Fruit fly (Drosophila melanogaster) whole organism, embryonic: Measurements from ENCODE around the gene CG15414.

Experiments
- Aef1 ChIP-seq: fragments of 200-800 bp; sonication (Bioruptor generic); IDR thresholded peaks from 3 replicates; pipeline ENCODE4 v1.3.6; 2022; ENCODE audit warnings: missing biosample characterization, missing genetic modification characterization
- Atf6 ChIP-seq: fragments of 200-800 bp; sonication (Bioruptor generic); IDR thresholded peaks from 2 replicates; pipeline ENCODE4 v1.3.6; 2022; ENCODE audit warnings: missing biosample characterization, missing genetic modification characterization
- C15 ChIP-seq: fragments of 200-800 bp; sonication (Bioruptor generic); IDR thresholded peaks from 3 replicates; pipeline ENCODE4 v1.3.6; 2022; ENCODE audit warnings: missing biosample characterization, missing genetic modification characterization
- CG10209 ChIP-seq: fragments of 200-800 bp; sonication (Bioruptor generic); optimal IDR thresholded peaks from 3 replicates; lab custom pipeline; 2017; ENCODE audit warnings: missing biosample characterization, mild to moderate bottlenecking, missing genetic modification characterization, missing genetic modification reagents
- CG10267 ChIP-seq: fragments of 200-800 bp; sonication (Bioruptor generic); optimal IDR thresholded peaks from 2 replicates; lab custom pipeline; 2018; ENCODE audit warnings: missing biosample characterization, mild to moderate bottlenecking, missing genetic modification characterization, moderate library complexity
- CG10654 ChIP-seq: fragments of 200-800 bp; sonication (Bioruptor generic); optimal IDR thresholded peaks from 2 replicates; lab custom pipeline; 2016; ENCODE audit warnings: missing biosample characterization, missing genetic modification characterization
- CG10979 ChIP-seq: fragments of 200-800 bp; sonication (Bioruptor generic); optimal IDR thresholded peaks from 2 replicates; lab custom pipeline; 2018; ENCODE audit warnings: missing biosample characterization, mild to moderate bottlenecking, missing genetic modification characterization, moderate library complexity
- CG11695 ChIP-seq: fragments of 200-800 bp; sonication (Bioruptor generic); IDR thresholded peaks from 3 replicates; pipeline ENCODE4 v1.3.6; 2022; ENCODE audit warnings: missing biosample characterization, missing genetic modification characterization
- CG12391 ChIP-seq: fragments of 200-800 bp; sonication (Bioruptor generic); optimal IDR thresholded peaks from 3 replicates; lab custom pipeline; 2018; ENCODE audit warnings: missing biosample characterization, mild to moderate bottlenecking, missing genetic modification characterization, moderate library complexity
- CG12744 ChIP-seq: fragments of 200-800 bp; sonication (Bioruptor generic); optimal IDR thresholded peaks from 2 replicates; lab custom pipeline; 2016; ENCODE audit warnings: missing biosample characterization, missing genetic modification characterization
- CG13424 ChIP-seq: fragments of 200-800 bp; sonication (Bioruptor generic); optimal IDR thresholded peaks from 2 replicates; lab custom pipeline; 2019; ENCODE audit warnings: missing biosample characterization, mild to moderate bottlenecking, missing genetic modification characterization, moderate library complexity
- CG13775 ChIP-seq: fragments of 200-800 bp; sonication (Bioruptor generic); optimal IDR thresholded peaks from 3 replicates; lab custom pipeline; 2017; ENCODE audit warnings: missing biosample characterization, mild to moderate bottlenecking, missing genetic modification characterization
- CG13894 ChIP-seq: fragments of 200-800 bp; sonication (Bioruptor generic); optimal IDR thresholded peaks from 3 replicates; lab custom pipeline; 2018; ENCODE audit warnings: missing biosample characterization, mild to moderate bottlenecking, missing genetic modification characterization, moderate library complexity
- CG14014 ChIP-seq: fragments of 200-800 bp; sonication (Bioruptor generic); IDR thresholded peaks from 2 replicates; pipeline ENCODE4 v1.3.6; 2022; ENCODE audit warnings: missing biosample characterization, missing genetic modification characterization
- CG14441 ChIP-seq: fragments of 200-800 bp; sonication (Bioruptor generic); IDR thresholded peaks from 2 replicates; pipeline ENCODE4 v1.3.6; 2022; ENCODE audit warnings: missing biosample characterization, missing genetic modification characterization
- CG16863 ChIP-seq: fragments of 200-800 bp; sonication (Bioruptor generic); optimal IDR thresholded peaks from 3 replicates; lab custom pipeline; 2016; ENCODE audit warnings: missing biosample characterization, missing genetic modification characterization
- CG17328 ChIP-seq: fragments of 200-800 bp; sonication (Bioruptor generic); IDR thresholded peaks from 2 replicates; pipeline ENCODE4 v1.3.6; 2022; ENCODE audit warnings: missing biosample characterization, missing genetic modification characterization
- CG2120 ChIP-seq: fragments of 200-800 bp; sonication (Bioruptor generic); optimal IDR thresholded peaks from 3 replicates; lab custom pipeline; 2016; ENCODE audit warnings: missing biosample characterization, missing genetic modification characterization
- CG2199 ChIP-seq: fragments of 200-800 bp; sonication (Bioruptor generic); IDR thresholded peaks from 3 replicates; pipeline ENCODE4 v1.3.6; 2022; ENCODE audit warnings: missing biosample characterization, missing genetic modification characterization
- CG30431 ChIP-seq: fragments of 200-800 bp; sonication (Bioruptor generic); optimal IDR thresholded peaks from 2 replicates; lab custom pipeline; 2017; ENCODE audit warnings: missing biosample characterization, missing genetic modification characterization
- CG32532 ChIP-seq: fragments of 200-800 bp; sonication (Bioruptor generic); IDR thresholded peaks from 2 replicates; pipeline ENCODE4 v1.3.6; 2022; ENCODE audit warnings: missing biosample characterization, missing genetic modification characterization
- CG34376 ChIP-seq: fragments of 200-800 bp; sonication (Bioruptor generic); optimal IDR thresholded peaks from 2 replicates; lab custom pipeline; 2018; ENCODE audit warnings: missing biosample characterization, mild to moderate bottlenecking, missing genetic modification characterization
- CG4854 ChIP-seq: fragments of 200-800 bp; sonication (Bioruptor generic); optimal IDR thresholded peaks from 2 replicates; lab custom pipeline; 2016; ENCODE audit warnings: missing biosample characterization, missing genetic modification characterization, inconsistent platforms
- CG8290 ChIP-seq, 3 experiments: fragments of 200-800 bp; sonication (Bioruptor generic); optimal IDR thresholded peaks; 2 replicates each; lab custom pipeline; 2016 to 2019; ENCODE audit warnings: missing biosample characterization in 3 of 3, missing genetic modification characterization in 3 of 3, mild to moderate bottlenecking in 2 of 3, moderate library complexity in 1 of 3
- Camta ChIP-seq: fragments of 200-800 bp; sonication (Bioruptor generic); optimal IDR thresholded peaks from 2 replicates; lab custom pipeline; 2016; ENCODE audit warnings: missing biosample characterization, missing genetic modification characterization
- E2f2 ChIP-seq: fragments of 200-800 bp; sonication (Bioruptor generic); IDR thresholded peaks from 2 replicates; pipeline ENCODE4 v1.3.6; 2022; ENCODE audit warnings: missing biosample characterization, missing genetic modification characterization
- H15 ChIP-seq: fragments of 200-800 bp; sonication (Bioruptor generic); IDR thresholded peaks from 3 replicates; pipeline ENCODE4 v1.3.6; 2022; ENCODE audit warnings: missing biosample characterization, missing genetic modification characterization
- Mad ChIP-seq: fragments of 200-800 bp; sonication (Bioruptor generic); optimal IDR thresholded peaks from 2 replicates; lab custom pipeline; 2016; ENCODE audit warnings: missing biosample characterization, missing genetic modification characterization
- Neu2 ChIP-seq: fragments of 200-800 bp; sonication (Bioruptor generic); optimal IDR thresholded peaks from 3 replicates; lab custom pipeline; 2016; ENCODE audit warnings: missing biosample characterization, missing genetic modification characterization, borderline replicate concordance
- Nf-YA ChIP-seq: fragments of 200-800 bp; sonication (Bioruptor generic); IDR thresholded peaks from 2 replicates; pipeline ENCODE4 v1.3.6; 2022; ENCODE audit warnings: missing biosample characterization, missing genetic modification characterization
- Ptx1 ChIP-seq: fragments of 200-800 bp; sonication (Bioruptor generic); IDR thresholded peaks from 2 replicates; pipeline ENCODE4 v1.3.6; 2022; ENCODE audit warnings: missing biosample characterization, missing genetic modification characterization
- Rx ChIP-seq: fragments of 200-800 bp; sonication (Bioruptor generic); IDR thresholded peaks from 2 replicates; pipeline ENCODE4 v1.3.6; 2022; ENCODE audit warnings: missing biosample characterization, missing genetic modification characterization
- Scr ChIP-seq: fragments of 200-800 bp; sonication (Bioruptor generic); IDR thresholded peaks from 2 replicates; pipeline ENCODE4 v1.3.6; 2022; ENCODE audit warnings: missing biosample characterization, missing genetic modification characterization; ENCODE audit not compliant: partially characterized antibody
- amos ChIP-seq: fragments of 200-800 bp; sonication (Bioruptor generic); IDR thresholded peaks from 2 replicates; pipeline ENCODE4 v1.3.6; 2022; ENCODE audit warnings: missing biosample characterization, missing genetic modification characterization; ENCODE audit not compliant: partially characterized antibody
- ap ChIP-seq: fragments of 200-800 bp; sonication (Bioruptor generic); IDR thresholded peaks from 2 replicates; pipeline ENCODE4 v1.3.6; 2022; ENCODE audit warnings: missing biosample characterization, missing genetic modification characterization
- bcd ChIP-seq: fragments of 200-800 bp; sonication (Bioruptor generic); optimal IDR thresholded peaks from 2 replicates; lab custom pipeline; 2017; ENCODE audit warnings: missing biosample characterization, mild to moderate bottlenecking, missing genetic modification characterization
- cato ChIP-seq: fragments of 200-800 bp; sonication (Bioruptor generic); optimal IDR thresholded peaks from 2 replicates; lab custom pipeline; 2016; ENCODE audit warnings: missing biosample characterization, missing genetic modification characterization, borderline replicate concordance
- crol ChIP-seq: fragments of 200-800 bp; sonication (Bioruptor generic); IDR thresholded peaks from 2 replicates; pipeline ENCODE4 v1.3.6; 2022; ENCODE audit warnings: missing biosample characterization, missing genetic modification characterization
- dan ChIP-seq: fragments of 200-800 bp; sonication (Bioruptor generic); IDR thresholded peaks from 2 replicates; pipeline ENCODE4 v1.3.6; 2022; ENCODE audit warnings: missing biosample characterization, missing genetic modification characterization
- fd3F ChIP-seq: fragments of 200-800 bp; sonication (Bioruptor generic); optimal IDR thresholded peaks from 2 replicates; lab custom pipeline; 2018; ENCODE audit warnings: missing biosample characterization, mild to moderate bottlenecking, missing genetic modification characterization, moderate library complexity
- gfzf ChIP-seq: fragments of 200-800 bp; sonication (Bioruptor generic); optimal IDR thresholded peaks from 2 replicates; lab custom pipeline; 2016; ENCODE audit warnings: missing biosample characterization, mild to moderate bottlenecking, missing genetic modification characterization, moderate library complexity
- ind ChIP-seq: fragments of 200-800 bp; sonication (Bioruptor generic); optimal IDR thresholded peaks from 3 replicates; lab custom pipeline; 2016; ENCODE audit warnings: missing biosample characterization, missing genetic modification characterization
- insv ChIP-seq, 2 experiments: fragments of 200-800 bp; sonication (Bioruptor generic); optimal IDR thresholded peaks; 3 replicates each; lab custom pipeline; 2016 to 2018; ENCODE audit warnings: missing biosample characterization in 2 of 2, missing genetic modification characterization in 2 of 2
- ken ChIP-seq: fragments of 200-800 bp; sonication (Bioruptor generic); IDR thresholded peaks from 3 replicates; pipeline ENCODE4 v1.3.6; 2022; ENCODE audit warnings: missing biosample characterization, missing genetic modification characterization
- lilli ChIP-seq: fragments of 200-800 bp; sonication (Bioruptor generic); optimal IDR thresholded peaks from 3 replicates; lab custom pipeline; 2016; ENCODE audit warnings: missing biosample characterization, missing genetic modification characterization
- pnt ChIP-seq: fragments of 200-800 bp; sonication (Bioruptor generic); optimal IDR thresholded peaks from 3 replicates; lab custom pipeline; 2016; ENCODE audit warnings: missing biosample characterization, missing genetic modification characterization
- ro ChIP-seq: fragments of 200-800 bp; sonication (Bioruptor generic); IDR thresholded peaks from 2 replicates; pipeline ENCODE4 v1.3.6; 2022; ENCODE audit warnings: missing biosample characterization, missing genetic modification characterization
- row ChIP-seq: fragments of 200-800 bp; sonication (Bioruptor generic); IDR thresholded peaks from 3 replicates; pipeline ENCODE4 v1.3.6; 2022; ENCODE audit warnings: missing biosample characterization, missing genetic modification characterization
- slou ChIP-seq: fragments of 200-800 bp; sonication (Bioruptor generic); optimal IDR thresholded peaks from 3 replicates; lab custom pipeline; 2016; ENCODE audit warnings: missing biosample characterization, missing genetic modification characterization
- sug ChIP-seq: fragments of 200-800 bp; optimal IDR thresholded peaks from 2 replicates; lab custom pipeline; 2019; ENCODE audit warnings: missing biosample characterization, mild to moderate bottlenecking, missing genetic modification characterization, moderate library complexity
- zfh2 ChIP-seq: fragments of 200-800 bp; sonication (Bioruptor generic); optimal IDR thresholded peaks from 2 replicates; lab custom pipeline; 2016; ENCODE audit warnings: missing biosample characterization, missing genetic modification characterization

Gene CG15414

dm6 chr2L:3472242-3472641 is 18.6 kb downstream of the CG15414 start, which contains the start of gene Pgant4 (continued):
- TF ChIP-seq zfh2 (GFP tag; lab: Kevin White, UChicago) (no peak), bcd (GFP tag; lab: Kevin White, UChicago) (peak; percentile 31), CG13424 (tag; lab: Kevin White, UChicago) (no peak), cato (peak; percentile 3), row (GFP tag; lab: Robert Waterston, UW) (0 out of 3 replicates have a peak, but pooled peaks have one; percentile 25), CG10654 (GFP tag; lab: Kevin White, UChicago) (peak; percentile 28), CG16863 (GFP tag; lab: Kevin White, UChicago) (peak; percentile 37), Mad (GFP tag; lab: Kevin White, UChicago) (peak; percentile 2), CG10267 (tag; lab: Kevin White, UChicago) (peak; percentile 43), CG14014 (peak; percentile 54; the same call in 1 of the 2 replicates), insv (GFP tag; optimal IDR thresholded peaks at IDR 0.05; lab: Kevin White, UChicago) (peak in 1 of 2 experiments; percentile 49), CG2199 (peak; percentile 79), sug (tag; lab: Kevin White, UChicago) (peak; percentile 60), pnt (peak; percentile 33), E2f2 (GFP tag; lab: Robert Waterston, UW) (peak; percentile 99), CG8290 (GFP tag; optimal IDR thresholded peaks at IDR 0.05; lab: Kevin White, UChicago) (peak; percentile 62), CG8290 (tag; optimal IDR thresholded peaks at IDR 0.05; lab: Kevin White, UChicago) (peak in 1 of 2 experiments; percentile 75), C15 (no peak), slou (GFP tag; lab: Kevin White, UChicago) (peak; percentile 23), Scr (GFP tag; lab: Robert Waterston, UW) (no peak), Atf6 (peak; percentile 68), H15 (GFP tag; lab: Robert Waterston, UW) (peak; percentile 69; the same call in 2 of the 3 replicates), ap (peak; percentile 32; the same call in 1 of the 2 replicates), Ptx1 (GFP tag; lab: Robert Waterston, UW) (peak; percentile 78), CG2120 (peak; percentile 42), ken (GFP tag; lab: Robert Waterston, UW) (peak; percentile 73), CG17328 (GFP tag; lab: Robert Waterston, UW) (peak; percentile 60), CG12391 (peak; percentile 18), Aef1 (peak; percentile 60; the same call in 2 of the 3 replicates), ind (GFP tag; lab: Kevin White, UChicago) (peak; percentile 43), Neu2 (GFP tag; lab: Kevin White, UChicago) (no peak), dan (no peak), CG14441 (GFP tag; lab: Robert Waterston, UW) (peak; percentile 71), CG11695 (no peak), CG10979 (peak; percentile 47), amos (GFP tag; lab: Robert Waterston, UW) (peak; percentile 28; the same call in 1 of the 2 replicates), CG4854 (peak; percentile 26), ro (GFP tag; lab: Robert Waterston, UW) (peak; percentile 29; the same call in 1 of the 2 replicates), CG12744 (GFP tag; lab: Kevin White, UChicago) (peak; percentile 45), crol (GFP tag; lab: Robert Waterston, UW) (no peak), fd3F (peak; percentile 20), lilli (GFP tag; lab: Kevin White, UChicago) (peak; percentile 46), CG32532 (peak; percentile 93), Camta (GFP tag; lab: Kevin White, UChicago) (peak; percentile 35), CG30431 (GFP tag; lab: Kevin White, UChicago) (peak; percentile 39), CG13894 (tag; lab: Kevin White, UChicago) (peak; percentile 88), Rx (GFP tag; lab: Robert Waterston, UW) (peak; percentile 40; the same call in 1 of the 2 replicates), Nf-YA (peak; percentile 15; the same call in 1 of the 2 replicates), gfzf (GFP tag; lab: Kevin White, UChicago) (no peak), CG34376 (peak; percentile 13), CG13775 (GFP tag; lab: Kevin White, UChicago) (peak; percentile 37), CG10209 (peak; percentile 37)
